Worm (Caenorhabditis elegans) whole organism, L2 larva: ENCODE results near the gene T25G12.11.

Source experiments
- C34F6.9 ChIP-seq: fragments of 150-350 bp; optimal IDR thresholded peaks from 2 replicates; lab custom pipeline; 2014; ENCODE audit warnings: missing biosample characterization, missing genetic modification characterization
- F13H6.1 ChIP-seq: sonication (generic microtip); optimal IDR thresholded peaks from 2 replicates; lab custom pipeline; 2016; ENCODE audit warnings: missing genetic modification characterization, missing compliant biosample characterization
- R02D3.7 ChIP-seq: fragments of 150-350 bp; optimal IDR thresholded peaks from 2 replicates; lab custom pipeline; 2014; ENCODE audit warnings: missing biosample characterization, missing genetic modification characterization
- ZK546.5 ChIP-seq: sonication (generic microtip); optimal IDR thresholded peaks from 2 replicates; lab custom pipeline; 2017; ENCODE audit warnings: missing biosample characterization, missing genetic modification characterization
- alr-1 ChIP-seq: fragments of 150-350 bp; optimal IDR thresholded peaks from 2 replicates; lab custom pipeline; 2014; ENCODE audit warnings: missing biosample characterization, missing genetic modification characterization
- aly-2 ChIP-seq: fragments of 150-350 bp; optimal IDR thresholded peaks from 2 replicates; lab custom pipeline; 2014; ENCODE audit warnings: missing biosample characterization, missing genetic modification characterization
- ama-1 ChIP-seq: fragments of 150-350 bp; optimal IDR thresholded peaks from 2 replicates; lab custom pipeline; 2018; ENCODE audit warnings: inconsistent platforms
- blmp-1 ChIP-seq: sonication (generic microtip); optimal IDR thresholded peaks from 2 replicates; lab custom pipeline; 2017; ENCODE audit warnings: missing genetic modification characterization, mild to moderate bottlenecking, missing compliant biosample characterization, antibody characterized with exemption, moderate library complexity; ENCODE audit not compliant: insufficient read depth
- ceh-16 ChIP-seq: fragments of 150-350 bp; optimal IDR thresholded peaks from 2 replicates; lab custom pipeline; 2014; ENCODE audit warnings: missing biosample characterization, missing genetic modification characterization
- crh-2 ChIP-seq: sonication (generic microtip); optimal IDR thresholded peaks from 2 replicates; lab custom pipeline; 2017; ENCODE audit warnings: missing biosample characterization, missing genetic modification characterization
- dmd-4 ChIP-seq: sonication (generic microtip); optimal IDR thresholded peaks from 2 replicates; lab custom pipeline; 2017; ENCODE audit warnings: missing biosample characterization, missing genetic modification characterization
- egl-27 ChIP-seq: sonication (generic microtip); optimal IDR thresholded peaks from 3 replicates; lab custom pipeline; 2017; ENCODE audit warnings: missing biosample characterization, missing genetic modification reagents, missing genetic modification characterization
- elt-3 ChIP-seq: sonication (generic microtip); optimal IDR thresholded peaks from 2 replicates; lab custom pipeline; 2017; ENCODE audit warnings: missing biosample characterization, missing genetic modification characterization
- fos-1 ChIP-seq: fragments of 150-350 bp; optimal IDR thresholded peaks from 2 replicates; lab custom pipeline; 2014; ENCODE audit warnings: missing biosample characterization, missing genetic modification characterization
- gmeb-1 ChIP-seq: fragments of 150-350 bp; optimal IDR thresholded peaks from 2 replicates; lab custom pipeline; 2014; ENCODE audit warnings: missing biosample characterization, missing genetic modification characterization
- lin-13 ChIP-seq: fragments of 150-350 bp; optimal IDR thresholded peaks from 2 replicates; lab custom pipeline; 2014; ENCODE audit warnings: missing biosample characterization, missing genetic modification reagents, missing genetic modification characterization
- lsy-2 ChIP-seq, 2 experiments: fragments of 150-350 bp in 1 of 2; sonication (generic microtip) in 1 of 2; optimal IDR thresholded peaks; 2 replicates each; lab custom pipeline; 2014 to 2017; ENCODE audit warnings: missing biosample characterization in 2 of 2, missing genetic modification characterization in 2 of 2
- mab-5 ChIP-seq: fragments of 150-350 bp; optimal IDR thresholded peaks from 2 replicates; lab custom pipeline; 2014; ENCODE audit warnings: missing biosample characterization, missing genetic modification characterization
- mbf-1 ChIP-seq: sonication (generic microtip); optimal IDR thresholded peaks from 2 replicates; lab custom pipeline; 2017; ENCODE audit warnings: missing biosample characterization, missing genetic modification characterization
- nhr-11 ChIP-seq: fragments of 150-350 bp; optimal IDR thresholded peaks from 2 replicates; lab custom pipeline; 2014; ENCODE audit warnings: missing biosample characterization, missing genetic modification characterization
- nhr-12 ChIP-seq: fragments of 150-350 bp; optimal IDR thresholded peaks from 2 replicates; lab custom pipeline; 2014; ENCODE audit warnings: missing biosample characterization, missing genetic modification characterization
- nhr-129 ChIP-seq: fragments of 150-350 bp; optimal IDR thresholded peaks from 2 replicates; lab custom pipeline; 2014; ENCODE audit warnings: missing biosample characterization, missing genetic modification characterization
- nhr-21 ChIP-seq: fragments of 150-350 bp; optimal IDR thresholded peaks from 2 replicates; lab custom pipeline; 2014; ENCODE audit warnings: missing biosample characterization, missing genetic modification characterization
- nhr-23 ChIP-seq: fragments of 150-350 bp; optimal IDR thresholded peaks from 2 replicates; lab custom pipeline; 2014; ENCODE audit warnings: missing biosample characterization, missing genetic modification reagents, missing genetic modification characterization
- nhr-237 ChIP-seq: fragments of 150-350 bp; optimal IDR thresholded peaks from 2 replicates; lab custom pipeline; 2014; ENCODE audit warnings: missing biosample characterization, missing genetic modification characterization
- nhr-6 ChIP-seq: fragments of 150-350 bp; optimal IDR thresholded peaks from 2 replicates; lab custom pipeline; 2014; ENCODE audit warnings: missing biosample characterization, missing genetic modification characterization
- nhr-77 ChIP-seq: fragments of 150-350 bp; optimal IDR thresholded peaks from 2 replicates; lab custom pipeline; 2014; ENCODE audit warnings: missing biosample characterization, missing genetic modification characterization
- peb-1 ChIP-seq: fragments of 150-350 bp; optimal IDR thresholded peaks from 2 replicates; lab custom pipeline; 2014; ENCODE audit warnings: missing biosample characterization, missing genetic modification characterization
- skn-1 ChIP-seq: sonication (generic microtip); optimal IDR thresholded peaks from 2 replicates; lab custom pipeline; 2017; ENCODE audit warnings: missing biosample characterization, missing genetic modification characterization
- sma-3 ChIP-seq: sonication (generic microtip); optimal IDR thresholded peaks from 2 replicates; lab custom pipeline; 2016; ENCODE audit warnings: missing genetic modification reagents, missing genetic modification characterization, missing compliant biosample characterization
- sma-9 ChIP-seq, 2 experiments: fragments of 150-350 bp in 1 of 2; sonication (generic microtip) in 1 of 2; optimal IDR thresholded peaks; 2 replicates each; lab custom pipeline; 2014 to 2016; ENCODE audit warnings: missing genetic modification characterization in 2 of 2, mild to moderate bottlenecking in 1 of 2, missing biosample characterization in 1 of 2, missing compliant biosample characterization in 1 of 2, missing genetic modification reagents in 1 of 2, moderate library complexity in 1 of 2
- unc-39 ChIP-seq: fragments of 150-350 bp; optimal IDR thresholded peaks from 2 replicates; lab custom pipeline; 2014; ENCODE audit warnings: missing biosample characterization, missing genetic modification characterization
- ztf-1 ChIP-seq: fragments of 200-800 bp; sonication (Bioruptor generic); conservative IDR thresholded peaks from 2 replicates; pipeline ENCODE4 v1.3.6; 2022; ENCODE audit warnings: missing genetic modification characterization, missing compliant biosample characterization
- ztf-4 ChIP-seq: fragments of 150-350 bp; optimal IDR thresholded peaks from 2 replicates; lab custom pipeline; 2014; ENCODE audit warnings: missing biosample characterization, missing genetic modification characterization

Gene T25G12.11

ce11 chrX:17215753-17216152, 21.6 kb downstream of the T25G12.11 start:
- TF ChIP-seq nhr-77 (tag; lab: Kevin White, UChicago) (no peak), sma-9 (GFP tag; optimal IDR thresholded peaks at IDR 0.05; lab: Kevin White, UChicago) (no peak), sma-9 (tag; optimal IDR thresholded peaks at IDR 0.05; lab: Kevin White, UChicago) (no peak), aly-2 (tag; lab: Kevin White, UChicago) (no peak), lsy-2 (tag; optimal IDR thresholded peaks at IDR 0.05; lab: Kevin White, UChicago) (no peak), dmd-4 (no peak), ceh-16 (no peak), alr-1 (no peak), gmeb-1 (tag; lab: Kevin White, UChicago) (no peak), elt-3 (tag; lab: Kevin White, UChicago) (no peak), unc-39 (tag; lab: Kevin White, UChicago) (no peak), mab-5 (tag; lab: Kevin White, UChicago) (no peak), egl-27 (tag; lab: Kevin White, UChicago) (no peak), ama-1 (lab: Kevin White, UChicago) (no peak), ztf-4 (no peak), sma-3 (GFP tag; lab: Kevin White, UChicago) (no peak), nhr-21 (no peak), skn-1 (tag; lab: Kevin White, UChicago) (no peak)
- TF ChIP-seq, all 48 proteins: peak for 0

ce11 chrX:17214803-17215202, 22.5 kb downstream of the T25G12.11 start, which contains the start of gene acdh-10:
Gene acdh-10 (minus strand): TSS chrX:17214903.
- TF ChIP-seq blmp-1 (tag; lab: Kevin White, UChicago) (no peak), nhr-129 (tag; lab: Kevin White, UChicago) (no peak), aly-2 (tag; lab: Kevin White, UChicago) (no peak), elt-3 (tag; lab: Kevin White, UChicago) (no peak), ztf-1 (no peak), dmd-4 (no peak), F13H6.1 (tag; lab: Kevin White, UChicago) (no peak), peb-1 (tag; lab: Kevin White, UChicago) (no peak), R02D3.7 (tag; lab: Kevin White, UChicago) (no peak), ceh-16 (no peak), lin-13 (no peak), nhr-23 (tag; lab: Kevin White, UChicago) (no peak), lsy-2 (tag; optimal IDR thresholded peaks at IDR 0.05; lab: Kevin White, UChicago) (no peak), sma-3 (GFP tag; lab: Kevin White, UChicago) (no peak), ZK546.5 (tag; lab: Kevin White, UChicago) (no peak), nhr-21 (no peak), mab-5 (tag; lab: Kevin White, UChicago) (no peak), C34F6.9 (no peak), nhr-12 (tag; lab: Kevin White, UChicago) (no peak)

ce11 chrX:17211513-17211912, 25.8 kb downstream of the T25G12.11 start:
- TF ChIP-seq egl-27 (tag; lab: Kevin White, UChicago) = no peak
- TF ChIP-seq blmp-1 (tag; lab: Kevin White, UChicago) = peak; percentile 56
- TF ChIP-seq nhr-21 = peak; percentile 46
- no peak for TF ChIP-seq mbf-1 (tag; lab: Kevin White, UChicago)
- TF ChIP-seq, all 48 proteins: peak for 2

- TF ChIP-seq nhr-6 (tag; lab: Kevin White, UChicago) (no peak), nhr-11 (tag; lab: Kevin White, UChicago) (no peak), nhr-237 (tag; lab: Kevin White, UChicago) (no peak)
Observed at ce11 chrX:17209265-17209664, 28.1 kb downstream of the T25G12.11 start, which contains the start of gene T08G2.2. Gene T08G2.2 (minus strand): TSS chrX:17209365.

- peak; percentile 9 for TF ChIP-seq crh-2 (tag; lab: Kevin White, UChicago)
- no peak for TF ChIP-seq nhr-6 (tag; lab: Kevin White, UChicago)
- TF ChIP-seq fos-1 (tag; lab: Kevin White, UChicago) = peak; percentile 83
Observed at ce11 chrX:17205853-17206252, 31.5 kb downstream of the T25G12.11 start.
